Worm (Caenorhabditis elegans) whole organism, L1 larva: ENCODE results near the gene Y75B8A.32.

Experiments
- C04F5.9 ChIP-seq: sonication (generic microtip); optimal IDR thresholded peaks from 2 replicates; lab custom pipeline; 2016; ENCODE audit warnings: missing genetic modification characterization, missing compliant biosample characterization
- C34B4.2 ChIP-seq: sonication (generic microtip); optimal IDR thresholded peaks from 2 replicates; lab custom pipeline; 2017; ENCODE audit warnings: mild to moderate bottlenecking, missing genetic modification characterization, missing compliant biosample characterization
- F16B12.6 ChIP-seq: fragments of 150-350 bp; optimal IDR thresholded peaks from 2 replicates; lab custom pipeline; 2014; ENCODE audit warnings: missing biosample characterization, missing genetic modification characterization
- aha-1 ChIP-seq: fragments of 150-350 bp; optimal IDR thresholded peaks from 2 replicates; lab custom pipeline; 2014; ENCODE audit warnings: missing biosample characterization, missing genetic modification characterization
- alr-1 ChIP-seq: fragments of 200-800 bp; sonication (Bioruptor generic); optimal IDR thresholded peaks from 2 replicates; lab custom pipeline; 2018; ENCODE audit warnings: borderline replicate concordance, mild to moderate bottlenecking, missing genetic modification characterization, missing compliant biosample characterization
- ama-1 ChIP-seq: fragments of 150-350 bp; optimal IDR thresholded peaks from 2 replicates; lab custom pipeline; 2014
- ceh-63 ChIP-seq: fragments of 200-800 bp; sonication (Bioruptor generic); optimal IDR thresholded peaks from 2 replicates; lab custom pipeline; 2018; ENCODE audit warnings: mild to moderate bottlenecking, missing genetic modification characterization, missing compliant biosample characterization
- ceh-82 ChIP-seq, 3 experiments: fragments of 150-350 bp in 1 of 3; sonication (generic microtip) in 2 of 3; optimal IDR thresholded peaks; 2 replicates each; lab custom pipeline; 2014 to 2017; ENCODE audit warnings: missing biosample characterization in 3 of 3, missing genetic modification characterization in 3 of 3
- ces-1 ChIP-seq: fragments of 150-350 bp; optimal IDR thresholded peaks from 2 replicates; lab custom pipeline; 2014; ENCODE audit warnings: missing biosample characterization, missing genetic modification reagents, missing genetic modification characterization
- dpl-1 ChIP-seq, 3 experiments: fragments of 150-350 bp in 2 of 3; sonication (generic microtip) in 1 of 3; optimal IDR thresholded peaks; 2 replicates each; lab custom pipeline; 2014 to 2017; ENCODE audit warnings: missing biosample characterization in 3 of 3, missing genetic modification characterization in 3 of 3, missing genetic modification reagents in 3 of 3
- dsc-1 ChIP-seq: sonication (generic microtip); optimal IDR thresholded peaks from 2 replicates; lab custom pipeline; 2016; ENCODE audit warnings: mild to moderate bottlenecking, missing genetic modification characterization, missing compliant biosample characterization
- efl-1 ChIP-seq, 4 experiments: fragments of 150-350 bp; optimal IDR thresholded peaks in 3 of 4; peaks in 1 of 4; 1 replicate in 1 of 4; 2 replicates in 3 of 4; lab custom pipeline; 2014; ENCODE audit warnings: missing biosample characterization in 2 of 4, missing genetic modification characterization in 2 of 4, missing genetic modification reagents in 2 of 4
- efl-3 ChIP-seq: fragments of 200-800 bp; sonication (Bioruptor generic); optimal IDR thresholded peaks from 2 replicates; lab custom pipeline; 2018; ENCODE audit warnings: mild to moderate bottlenecking, missing genetic modification characterization, missing compliant biosample characterization
- egl-13 ChIP-seq: sonication (generic microtip); optimal IDR thresholded peaks from 2 replicates; lab custom pipeline; 2016; ENCODE audit warnings: missing genotype, missing genetic modification reagents, missing genetic modification characterization, missing compliant biosample characterization
- elt-2 ChIP-seq: sonication (generic microtip); optimal IDR thresholded peaks from 2 replicates; lab custom pipeline; 2016; ENCODE audit warnings: missing genetic modification characterization, mild to moderate bottlenecking, inconsistent platforms, missing compliant biosample characterization, missing genetic modification reagents
- fkh-10 ChIP-seq: sonication (generic microtip); optimal IDR thresholded peaks from 2 replicates; lab custom pipeline; 2017; ENCODE audit warnings: missing biosample characterization, missing genetic modification reagents, missing genetic modification characterization
- fkh-4 ChIP-seq: sonication (generic microtip); optimal IDR thresholded peaks from 2 replicates; lab custom pipeline; 2016; ENCODE audit warnings: missing compliant biosample characterization, missing genetic modification characterization, borderline replicate concordance
- fkh-8 ChIP-seq: sonication (generic microtip); optimal IDR thresholded peaks from 2 replicates; lab custom pipeline; 2016; ENCODE audit warnings: mild to moderate bottlenecking, missing genetic modification characterization, missing compliant biosample characterization
- hlh-17 ChIP-seq: fragments of 200-800 bp; sonication (Bioruptor generic); optimal IDR thresholded peaks from 2 replicates; lab custom pipeline; 2018; ENCODE audit warnings: missing genetic modification characterization, mild to moderate bottlenecking, missing compliant biosample characterization, moderate library complexity, borderline replicate concordance
- hpl-2 ChIP-seq: fragments of 150-350 bp; optimal IDR thresholded peaks from 2 replicates; lab custom pipeline; 2014; ENCODE audit warnings: missing biosample characterization, missing genetic modification reagents, missing genetic modification characterization
- irx-1 ChIP-seq: sonication (generic microtip); optimal IDR thresholded peaks from 2 replicates; lab custom pipeline; 2016; ENCODE audit warnings: missing genetic modification characterization, missing compliant biosample characterization
- isw-1 ChIP-seq: fragments of 200-800 bp; sonication (Bioruptor generic); IDR thresholded peaks from 2 replicates; pipeline ENCODE4 v1.3.6; 2022; ENCODE audit warnings: missing genetic modification characterization, missing compliant biosample characterization
- lin-15B ChIP-seq: fragments of 150-350 bp; sonication (generic microtip); optimal IDR thresholded peaks from 3 replicates; lab custom pipeline; 2014; ENCODE audit warnings: missing biosample characterization, missing genetic modification characterization
- lin-35 ChIP-seq, 2 experiments: fragments of 150-350 bp; optimal IDR thresholded peaks; 2 replicates each; lab custom pipeline; 2014; ENCODE audit warnings: missing biosample characterization in 2 of 2, missing genetic modification characterization in 2 of 2, missing genetic modification reagents in 2 of 2
- lsy-2 ChIP-seq, 2 experiments: fragments of 150-350 bp; optimal IDR thresholded peaks; 2 replicates each; lab custom pipeline; 2014; ENCODE audit warnings: missing biosample characterization in 2 of 2, missing genetic modification characterization in 2 of 2
- mab-9 ChIP-seq: fragments of 200-800 bp; sonication (Bioruptor generic); IDR thresholded peaks from 2 replicates; pipeline ENCODE4 v1.3.6; 2022; ENCODE audit warnings: missing genetic modification reagents, missing genetic modification characterization, missing compliant biosample characterization
- mdl-1 ChIP-seq, 2 experiments: fragments of 150-350 bp; optimal IDR thresholded peaks; 2 replicates each; lab custom pipeline; 2014 to 2017; ENCODE audit warnings: missing biosample characterization in 2 of 2, missing genetic modification characterization in 2 of 2, inconsistent platforms in 1 of 2
- mef-2 ChIP-seq: fragments of 150-350 bp; optimal IDR thresholded peaks from 2 replicates; lab custom pipeline; 2014; ENCODE audit warnings: missing biosample characterization, missing genetic modification characterization
- nhr-12 ChIP-seq: sonication (generic microtip); optimal IDR thresholded peaks from 2 replicates; lab custom pipeline; 2017; ENCODE audit warnings: missing biosample characterization, missing genetic modification characterization
- nhr-19 ChIP-seq: fragments of 200-800 bp; sonication (Bioruptor generic); conservative IDR thresholded peaks from 2 replicates; pipeline ENCODE4 v1.3.6; 2022; ENCODE audit warnings: missing genetic modification characterization, missing compliant biosample characterization
- nhr-237 ChIP-seq: fragments of 150-350 bp; optimal IDR thresholded peaks from 2 replicates; lab custom pipeline; 2014; ENCODE audit warnings: missing biosample characterization, missing genetic modification characterization
- nhr-28 ChIP-seq: fragments of 150-350 bp; optimal IDR thresholded peaks from 2 replicates; lab custom pipeline; 2014; ENCODE audit warnings: missing biosample characterization, missing genetic modification characterization
- nhr-47 ChIP-seq: sonication (generic microtip); optimal IDR thresholded peaks from 2 replicates; lab custom pipeline; 2016; ENCODE audit warnings: mild to moderate bottlenecking, missing genetic modification characterization, moderate library complexity, missing compliant biosample characterization
- nhr-71 ChIP-seq: sonication (generic microtip); optimal IDR thresholded peaks from 2 replicates; lab custom pipeline; 2016; ENCODE audit warnings: mild to moderate bottlenecking, missing genetic modification characterization, moderate library complexity, missing compliant biosample characterization
- nhr-77 ChIP-seq: fragments of 150-350 bp; optimal IDR thresholded peaks from 2 replicates; lab custom pipeline; 2014; ENCODE audit warnings: missing biosample characterization, missing genetic modification characterization
- nhr-85 ChIP-seq: sonication (generic microtip); peaks from one replicate; lab custom pipeline; 2016; ENCODE audit warnings: missing genetic modification characterization, inconsistent platforms, missing compliant biosample characterization
- pax-3 ChIP-seq: fragments of 200-800 bp; sonication (Bioruptor generic); optimal IDR thresholded peaks from 2 replicates; lab custom pipeline; 2018; ENCODE audit warnings: mild to moderate bottlenecking, missing genetic modification characterization, moderate library complexity, missing compliant biosample characterization
- snpc-4 ChIP-seq: fragments of 150-350 bp; optimal IDR thresholded peaks from 2 replicates; lab custom pipeline; 2014; ENCODE audit warnings: missing biosample characterization, missing genetic modification characterization
- snu-23 ChIP-seq: sonication (generic microtip); optimal IDR thresholded peaks from 2 replicates; lab custom pipeline; 2016; ENCODE audit warnings: missing genetic modification characterization, missing compliant biosample characterization
- sptf-1 ChIP-seq: fragments of 150-350 bp; optimal IDR thresholded peaks from 2 replicates; lab custom pipeline; 2014; ENCODE audit warnings: missing biosample characterization, missing genetic modification characterization
- swsn-7 ChIP-seq: sonication (generic microtip); optimal IDR thresholded peaks from 2 replicates; lab custom pipeline; 2016; ENCODE audit warnings: missing genetic modification characterization, missing compliant biosample characterization
- tbx-2 ChIP-seq: sonication (generic microtip); optimal IDR thresholded peaks from 2 replicates; lab custom pipeline; 2016; ENCODE audit warnings: missing genetic modification characterization, missing compliant biosample characterization
- tlp-1 ChIP-seq: fragments of 150-350 bp; optimal IDR thresholded peaks from 2 replicates; lab custom pipeline; 2014; ENCODE audit warnings: missing biosample characterization, missing genetic modification characterization
- unc-98 ChIP-seq: fragments of 200-800 bp; sonication (Bioruptor generic); IDR thresholded peaks from 2 replicates; pipeline ENCODE4 v1.3.6; 2022; ENCODE audit warnings: missing genetic modification characterization, missing compliant biosample characterization
- vab-15 ChIP-seq: sonication (generic microtip); optimal IDR thresholded peaks from 2 replicates; lab custom pipeline; 2017; ENCODE audit warnings: missing genotype, mild to moderate bottlenecking, missing genetic modification characterization, missing compliant biosample characterization
- xbp-1 ChIP-seq: sonication (generic microtip); optimal IDR thresholded peaks from 2 replicates; lab custom pipeline; 2016; ENCODE audit warnings: missing genetic modification characterization, missing compliant biosample characterization
- ztf-11 ChIP-seq, 2 experiments: sonication (generic microtip); optimal IDR thresholded peaks; 2 replicates each; lab custom pipeline; 2016 to 2017; ENCODE audit warnings: missing genetic modification characterization in 2 of 2, missing biosample characterization in 1 of 2, missing compliant biosample characterization in 1 of 2

Gene Y75B8A.32

ce11 chrIII:12349027-12349426 lies 9.3 kb downstream of the Y75B8A.32 start:
- no peak for TF ChIP-seq lin-15B
- TF ChIP-seq efl-1 (optimal IDR thresholded peaks at IDR 0.05; lab: Kevin White, UChicago) = no peak
- TF ChIP-seq efl-1 (GFP tag; optimal IDR thresholded peaks at IDR 0.05 in 1 of 2; lab: Kevin White, UChicago) = peak in 1 of 2 experiments; percentile 34
- TF ChIP-seq, all 84 proteins: peak for 1

ce11 chrIII:12344940-12345339 lies 13.4 kb downstream of the Y75B8A.32 start:
- TF ChIP-seq lsy-2 (tag; optimal IDR thresholded peaks at IDR 0.05; lab: Kevin White, UChicago) = peak; percentile 39 to 45
- no peak for TF ChIP-seq pax-3 (tag; lab: Kevin White, UChicago)
- TF ChIP-seq xbp-1 (tag; lab: Kevin White, UChicago) = peak; percentile 46
- no peak for TF ChIP-seq efl-1 (optimal IDR thresholded peaks at IDR 0.05; lab: Kevin White, UChicago)
- TF ChIP-seq efl-1 (GFP tag; optimal IDR thresholded peaks at IDR 0.05 in 1 of 2; lab: Kevin White, UChicago) = peak in 1 of 2 experiments; percentile 18

- TF ChIP-seq dpl-1 (GFP tag; optimal IDR thresholded peaks at IDR 0.05; lab: Kevin White, UChicago) (peak; percentile 63 to 67 (median 63)), hpl-2 (GFP tag; lab: Kevin White, UChicago) (no peak), egl-13 (tag; lab: Kevin White, UChicago) (no peak), fkh-8 (tag; lab: Kevin White, UChicago) (peak; percentile 41), vab-15 (no peak), mef-2 (tag; lab: Kevin White, UChicago) (no peak), ama-1 (lab: Kevin White, UChicago) (no peak), hlh-17 (GFP tag; lab: Kevin White, UChicago) (no peak), nhr-77 (tag; lab: Kevin White, UChicago) (peak; percentile 73), fkh-4 (tag; lab: Kevin White, UChicago) (no peak), alr-1 (tag; lab: Kevin White, UChicago) (no peak), swsn-7 (peak; percentile 68), ztf-11 (tag; optimal IDR thresholded peaks at IDR 0.05; lab: Kevin White, UChicago) (no peak), elt-2 (tag; lab: Kevin White, UChicago) (no peak), F16B12.6 (tag; lab: Kevin White, UChicago) (peak; percentile 33), tlp-1 (tag; lab: Kevin White, UChicago) (no peak), lin-15B (peak; percentile 9), snu-23 (GFP tag; lab: Kevin White, UChicago) (peak; percentile 88), aha-1 (no peak), lsy-2 (tag; optimal IDR thresholded peaks at IDR 0.05; lab: Kevin White, UChicago) (peak; percentile 75 to 82), nhr-19 (GFP tag; lab: Robert Waterston, UW) (peak; percentile 59), xbp-1 (tag; lab: Kevin White, UChicago) (peak; percentile 58), mdl-1 (tag; optimal IDR thresholded peaks at IDR 0.05; lab: Kevin White, UChicago) (peak in 1 of 2 experiments; percentile 69), tbx-2 (tag; lab: Kevin White, UChicago) (peak; percentile 78), nhr-12 (no peak), snpc-4 (tag; lab: Kevin White, UChicago) (peak; percentile 48), ceh-82 (tag; optimal IDR thresholded peaks at IDR 0.05; lab: Kevin White, UChicago) (peak in 2 of 3 experiments; percentile 46 to 67), C34B4.2 (tag; lab: Kevin White, UChicago) (no peak), ceh-63 (GFP tag; lab: Kevin White, UChicago) (no peak), lin-35 (GFP tag; optimal IDR thresholded peaks at IDR 0.05; lab: Kevin White, UChicago) (peak; percentile 73 to 80), unc-98 (no peak), isw-1 (GFP tag; lab: Robert Waterston, UW) (peak; percentile 19; the same call in 1 of the 2 replicates), sptf-1 (no peak), nhr-237 (tag; lab: Kevin White, UChicago) (peak; percentile 25), C04F5.9 (tag; lab: Kevin White, UChicago) (no peak), nhr-47 (peak; percentile 67), irx-1 (tag; lab: Kevin White, UChicago) (peak; percentile 76), fkh-10 (GFP tag; lab: Kevin White, UChicago) (peak; percentile 21), nhr-85 (tag; lab: Kevin White, UChicago) (peak; percentile 93), nhr-71 (tag; lab: Kevin White, UChicago) (peak; percentile 92), dsc-1 (peak; percentile 16), mab-9 (no peak), efl-3 (GFP tag; lab: Kevin White, UChicago) (no peak), ces-1 (GFP tag; lab: Kevin White, UChicago) (no peak), nhr-28 (tag; lab: Kevin White, UChicago) (no peak)
Measured at ce11 chrIII:12335400-12335994, 22.9 kb downstream of the Y75B8A.32 start.
